Fruit fly (Drosophila melanogaster) whole organism, pupa: Measurements from ENCODE around the gene CG12998.

ENCODE experiments used
- CG10348 ChIP-seq: fragments of 200-800 bp; sonication (Bioruptor generic); IDR thresholded peaks from 2 replicates; pipeline ENCODE4 v1.3.6; 2022; ENCODE audit warnings: missing biosample characterization, missing genetic modification characterization
- CG12605 ChIP-seq: fragments of 200-800 bp; sonication (Bioruptor generic); IDR thresholded peaks from 2 replicates; pipeline ENCODE4 v1.3.6; 2022; ENCODE audit warnings: missing biosample characterization, missing genetic modification characterization
- CG13204 ChIP-seq: fragments of 200-800 bp; sonication (Bioruptor generic); optimal IDR thresholded peaks from 2 replicates; lab custom pipeline; 2018; ENCODE audit warnings: missing biosample characterization, mild to moderate bottlenecking, missing genetic modification characterization, moderate library complexity
- CG14655 ChIP-seq: fragments of 200-800 bp; sonication (Bioruptor generic); optimal IDR thresholded peaks from 3 replicates; lab custom pipeline; 2017; ENCODE audit warnings: mild to moderate bottlenecking, missing biosample characterization, missing genetic modification reagents, missing genetic modification characterization
- CG15710 ChIP-seq: fragments of 200-800 bp; sonication (Bioruptor generic); optimal IDR thresholded peaks from 2 replicates; lab custom pipeline; 2018; ENCODE audit warnings: missing biosample characterization, mild to moderate bottlenecking, missing genetic modification characterization, moderate library complexity
- CG17806 ChIP-seq: fragments of 200-800 bp; sonication (Bioruptor generic); optimal IDR thresholded peaks from 2 replicates; lab custom pipeline; 2018; ENCODE audit warnings: missing biosample characterization, mild to moderate bottlenecking, missing genetic modification characterization, moderate library complexity
- CG32121 ChIP-seq: fragments of 200-800 bp; sonication (Bioruptor generic); IDR thresholded peaks from 2 replicates; pipeline ENCODE4 v1.3.6; 2022; ENCODE audit warnings: missing biosample characterization, missing genetic modification characterization
- CG34367 ChIP-seq: fragments of 200-800 bp; sonication (Bioruptor generic); optimal IDR thresholded peaks from 2 replicates; lab custom pipeline; 2018; ENCODE audit warnings: missing biosample characterization, mild to moderate bottlenecking, missing genetic modification characterization
- CG4496 ChIP-seq: fragments of 200-800 bp; sonication (Bioruptor generic); IDR thresholded peaks from 3 replicates; pipeline ENCODE4 v1.3.6; 2022; ENCODE audit warnings: missing biosample characterization, missing genetic modification characterization
- CG8159 ChIP-seq: fragments of 200-800 bp; sonication (Bioruptor generic); optimal IDR thresholded peaks from 3 replicates; lab custom pipeline; 2018; ENCODE audit warnings: missing biosample characterization, mild to moderate bottlenecking, missing genetic modification characterization, moderate library complexity
- CG8301 ChIP-seq: fragments of 200-800 bp; sonication (Bioruptor generic); optimal IDR thresholded peaks from 2 replicates; lab custom pipeline; 2018; ENCODE audit warnings: missing biosample characterization, mild to moderate bottlenecking, missing genetic modification characterization
- CG9948 ChIP-seq: fragments of 200-800 bp; sonication (Bioruptor generic); optimal IDR thresholded peaks from 2 replicates; lab custom pipeline; 2018; ENCODE audit warnings: missing biosample characterization, mild to moderate bottlenecking, missing genetic modification characterization, moderate library complexity
- D1 ChIP-seq: fragments of 200-800 bp; sonication (Bioruptor generic); optimal IDR thresholded peaks from 2 replicates; lab custom pipeline; 2018; ENCODE audit warnings: missing biosample characterization, mild to moderate bottlenecking, missing genetic modification characterization, moderate library complexity
- EcR ChIP-seq: fragments of 200-800 bp; sonication (Bioruptor generic); optimal IDR thresholded peaks from 3 replicates; lab custom pipeline; 2019; ENCODE audit warnings: missing biosample characterization, missing genetic modification characterization, mild to moderate bottlenecking, moderate library complexity, missing genetic modification reagents
- Ets98B ChIP-seq: fragments of 200-800 bp; sonication (Bioruptor generic); IDR thresholded peaks from 2 replicates; pipeline ENCODE4 v1.3.6; 2022; ENCODE audit warnings: missing biosample characterization, missing genetic modification characterization
- Pif1A ChIP-seq: fragments of 200-800 bp; sonication (Bioruptor generic); optimal IDR thresholded peaks from 3 replicates; lab custom pipeline; 2016; ENCODE audit warnings: missing biosample characterization, missing genetic modification characterization
- Pif1B ChIP-seq: fragments of 200-800 bp; sonication (Bioruptor generic); optimal IDR thresholded peaks from 3 replicates; lab custom pipeline; 2016; ENCODE audit warnings: missing biosample characterization, missing genetic modification characterization
- Snoo ChIP-seq: fragments of 200-800 bp; sonication (Bioruptor generic); optimal IDR thresholded peaks from 3 replicates; lab custom pipeline; 2017; ENCODE audit warnings: missing biosample characterization, mild to moderate bottlenecking, missing genetic modification characterization, inconsistent platforms
- fd96Ca ChIP-seq: fragments of 200-800 bp; sonication (Bioruptor generic); IDR thresholded peaks from 3 replicates; pipeline ENCODE4 v1.3.6; 2022; ENCODE audit warnings: missing biosample characterization, missing genetic modification characterization
- gl ChIP-seq: fragments of 200-800 bp; sonication (Bioruptor generic); optimal IDR thresholded peaks from 2 replicates; lab custom pipeline; 2018; ENCODE audit warnings: missing biosample characterization, mild to moderate bottlenecking, missing genetic modification characterization
- rn ChIP-seq: fragments of 200-800 bp; sonication (Bioruptor generic); IDR thresholded peaks from 2 replicates; pipeline ENCODE4 v1.3.6; 2022; ENCODE audit warnings: missing biosample characterization, missing genetic modification characterization

The CG12998 gene

dm6 chrX:17218232-17218951 is at the start of gene CG12998:
Gene CG12998 (plus strand): TSS chrX:17218667.
- no peak for TF ChIP-seq CG32121 (GFP tag; lab: Robert Waterston, UW)
- TF ChIP-seq CG17806 (tag; lab: Kevin White, UChicago): no peak
- no peak for TF ChIP-seq Snoo (tag; lab: Kevin White, UChicago)
- TF ChIP-seq CG15710 (tag; lab: Kevin White, UChicago): no peak
- peak; percentile 59 for TF ChIP-seq CG8159 (tag; lab: Kevin White, UChicago)
- 0 out of 2 replicates have a peak, but pooled peaks have one; percentile 11 for TF ChIP-seq CG12605 (GFP tag; lab: Robert Waterston, UW)
- TF ChIP-seq CG14655 (GFP tag; lab: Kevin White, UChicago): peak; percentile 33
- TF ChIP-seq Ets98B (GFP tag; lab: Robert Waterston, UW): peak; percentile 47
- TF ChIP-seq Pif1B (GFP tag; lab: Kevin White, UChicago): peak; percentile 28
- TF ChIP-seq CG4496 (GFP tag; lab: Robert Waterston, UW): peak; percentile 65; the same call in 2 of the 3 replicates
- peak; percentile 27 for TF ChIP-seq CG8301 (tag; lab: Kevin White, UChicago)
- peak; percentile 64; the same call in 2 of the 3 replicates for TF ChIP-seq fd96Ca (GFP tag; lab: Robert Waterston, UW)
- TF ChIP-seq, all 21 proteins: peak for 8

- TF ChIP-seq CG17806 (tag; lab: Kevin White, UChicago) (peak; percentile 67), Snoo (tag; lab: Kevin White, UChicago) (peak; percentile 47), gl (tag; lab: Kevin White, UChicago) (no peak), CG8301 (tag; lab: Kevin White, UChicago) (peak; percentile 54), D1 (no peak), fd96Ca (GFP tag; lab: Robert Waterston, UW) (peak; percentile 69; the same call in 2 of the 3 replicates), CG8159 (tag; lab: Kevin White, UChicago) (peak; percentile 77), CG15710 (tag; lab: Kevin White, UChicago) (peak; percentile 69), CG4496 (GFP tag; lab: Robert Waterston, UW) (peak; percentile 36; the same call in 1 of the 3 replicates), EcR (GFP tag; lab: Kevin White, UChicago) (peak; percentile 93), CG34367 (peak; percentile 46), CG13204 (peak; percentile 35), CG9948 (peak; percentile 70), Pif1A (peak; percentile 35), CG12605 (GFP tag; lab: Robert Waterston, UW) (peak; percentile 53; the same call in 1 of the 2 replicates), rn (GFP tag; lab: Robert Waterston, UW) (no peak), CG32121 (GFP tag; lab: Robert Waterston, UW) (peak; percentile 79), CG10348 (GFP tag; lab: Robert Waterston, UW) (no peak), Ets98B (GFP tag; lab: Robert Waterston, UW) (peak; percentile 79), CG14655 (GFP tag; lab: Kevin White, UChicago) (peak; percentile 82), Pif1B (GFP tag; lab: Kevin White, UChicago) (peak; percentile 56)
Measured at dm6 chrX:17170484-17170944, 48.0 kb upstream of the CG12998 start.

dm6 chrX:17172123-17172522 is 46.3 kb upstream of the CG12998 start:
- TF ChIP-seq CG10348 (GFP tag; lab: Robert Waterston, UW) (no peak), Pif1A (peak; percentile 17), CG4496 (GFP tag; lab: Robert Waterston, UW) (no peak), CG8159 (tag; lab: Kevin White, UChicago) (peak; percentile 26), CG15710 (tag; lab: Kevin White, UChicago) (peak; percentile 11), Snoo (tag; lab: Kevin White, UChicago) (peak; percentile 22), CG17806 (tag; lab: Kevin White, UChicago) (peak; percentile 9)

DNA sequence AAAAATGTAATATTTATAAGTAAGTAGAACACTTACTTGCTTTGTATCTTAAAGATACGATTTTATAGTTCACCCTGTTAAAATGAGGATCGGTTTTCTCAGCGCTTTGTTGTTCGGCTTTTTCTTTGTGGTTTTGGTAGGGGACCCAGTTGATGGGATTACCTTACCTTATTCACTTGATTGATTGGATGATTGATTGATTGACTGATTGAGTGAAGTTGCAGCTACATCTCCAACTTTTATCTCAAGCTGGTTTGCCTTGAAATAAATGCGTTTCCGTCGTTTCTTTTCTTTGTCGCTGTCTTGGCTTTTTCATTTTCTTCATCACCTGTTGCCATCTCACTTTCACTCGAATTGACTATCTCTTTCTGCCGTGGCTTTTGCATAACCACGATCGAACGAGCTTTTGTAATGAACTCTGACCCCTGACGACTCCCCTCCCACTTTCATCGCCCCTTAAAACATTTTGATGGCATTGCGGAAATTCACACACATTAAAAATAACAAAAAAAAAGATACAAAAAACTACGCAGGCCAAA is 45.6 kb upstream of the CG12998 start:
- TF ChIP-seq CG14655 (GFP tag; lab: Kevin White, UChicago): no peak
- no peak for TF ChIP-seq rn (GFP tag; lab: Robert Waterston, UW)
- no peak for TF ChIP-seq CG17806 (tag; lab: Kevin White, UChicago)
- no peak for TF ChIP-seq CG4496 (GFP tag; lab: Robert Waterston, UW)
- no peak for TF ChIP-seq CG15710 (tag; lab: Kevin White, UChicago)
- TF ChIP-seq CG9948: no peak
- no peak for TF ChIP-seq EcR (GFP tag; lab: Kevin White, UChicago)
- no peak for TF ChIP-seq Snoo (tag; lab: Kevin White, UChicago)

DNA sequence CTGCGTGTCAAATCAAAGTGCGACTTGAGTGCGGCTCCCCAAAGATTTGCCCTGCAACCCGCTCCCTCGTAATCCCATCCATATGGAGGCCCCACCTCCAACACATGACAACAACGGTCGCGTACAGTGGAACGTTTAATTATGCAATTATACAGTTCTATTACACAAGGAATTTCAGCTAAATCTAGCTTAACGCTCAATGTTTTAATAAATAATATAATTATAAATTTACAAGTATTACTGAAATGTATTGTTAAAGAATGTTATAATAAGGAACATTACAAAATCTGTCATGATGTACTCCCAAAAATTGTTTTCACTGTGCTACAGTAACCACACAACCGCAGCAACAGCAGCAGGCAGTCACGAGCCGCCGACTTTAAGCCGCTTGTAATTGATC is 44.4 kb upstream of the CG12998 start:
- no peak for TF ChIP-seq CG9948
- peak; percentile 35; the same call in 1 of the 3 replicates for TF ChIP-seq fd96Ca (GFP tag; lab: Robert Waterston, UW)
- TF ChIP-seq CG10348 (GFP tag; lab: Robert Waterston, UW): no peak
- no peak for TF ChIP-seq D1
- no peak for TF ChIP-seq CG17806 (tag; lab: Kevin White, UChicago)
- TF ChIP-seq rn (GFP tag; lab: Robert Waterston, UW): no peak
- no peak for TF ChIP-seq CG12605 (GFP tag; lab: Robert Waterston, UW)
- no peak for TF ChIP-seq CG34367
- TF ChIP-seq EcR (GFP tag; lab: Kevin White, UChicago): no peak
- no peak for TF ChIP-seq CG8159 (tag; lab: Kevin White, UChicago)
- TF ChIP-seq CG15710 (tag; lab: Kevin White, UChicago): no peak
- peak; percentile 59 for TF ChIP-seq CG32121 (GFP tag; lab: Robert Waterston, UW)
- TF ChIP-seq CG13204: no peak
- no peak for TF ChIP-seq Pif1B (GFP tag; lab: Kevin White, UChicago)
- TF ChIP-seq CG14655 (GFP tag; lab: Kevin White, UChicago): peak; percentile 37
- peak; percentile 32; the same call in 1 of the 2 replicates for TF ChIP-seq Ets98B (GFP tag; lab: Robert Waterston, UW)
- TF ChIP-seq CG8301 (tag; lab: Kevin White, UChicago): peak; percentile 16
